Fruit fly (Drosophila melanogaster): ENCODE measurements around the gene CG16984.
A peak's percentile ranks its signal among the peaks of the same experiment; 100 is the strongest.

CG16984 gene

dm6 chr3L:2581343-2581825 is 14.2 kb upstream of the CG16984 start (continued):
- TF ChIP-seq CG6163 (GFP tag; IDR thresholded peaks at IDR 0.05), result peak; percentile 90
- peak; percentile 81 for TF ChIP-seq Met (GFP tag; optimal IDR thresholded peaks at IDR 0.05)
- peak; percentile 94 for TF ChIP-seq eg (GFP tag; IDR thresholded peaks at IDR 0.05)
- TF ChIP-seq Blimp-1 (GFP tag; optimal IDR thresholded peaks at IDR 0.05), result peak; percentile 29
- TF ChIP-seq CG11902 (GFP tag; optimal IDR thresholded peaks at IDR 0.05), result peak; percentile 62
- TF ChIP-seq CG3032 (tag; optimal IDR thresholded peaks at IDR 0.05), result peak; percentile 55
- TF ChIP-seq Hr39 (GFP tag; optimal IDR thresholded peaks at IDR 0.05), result peak; percentile 72
- no peak for TF ChIP-seq CG16779 (tag; optimal IDR thresholded peaks at IDR 0.05)
- peak; percentile 88 for TF ChIP-seq CG6276 (GFP tag; optimal IDR thresholded peaks at IDR 0.05)
- peak; percentile 89 for TF ChIP-seq Hr4 (GFP tag; optimal IDR thresholded peaks at IDR 0.05)
- peak; percentile 85 for TF ChIP-seq Eip78C (GFP tag)
- TF ChIP-seq CG6808 (GFP tag; optimal IDR thresholded peaks at IDR 0.05), result peak; percentile 59
- no peak for TF ChIP-seq Hr38 (GFP tag; optimal IDR thresholded peaks at IDR 0.05)
- TF ChIP-seq ss (GFP tag; optimal IDR thresholded peaks at IDR 0.05), result peak in 1 of 2 experiments; percentile 33
- TF ChIP-seq CG34406 (GFP tag; optimal IDR thresholded peaks at IDR 0.05), result peak; percentile 69
- peak; percentile 96 for TF ChIP-seq CG15336 (GFP tag; IDR thresholded peaks at IDR 0.05)
- TF ChIP-seq fd59A (GFP tag; optimal IDR thresholded peaks at IDR 0.05), result peak; percentile 36
- peak; percentile 63 for TF ChIP-seq CG6792 (GFP tag; optimal IDR thresholded peaks at IDR 0.05)
- TF ChIP-seq dac (GFP tag; optimal IDR thresholded peaks at IDR 0.05), result peak; percentile 84
- TF ChIP-seq vri (GFP tag; optimal IDR thresholded peaks at IDR 0.05), result peak; percentile 56

- peak; percentile 71 for TF ChIP-seq CG15336 (GFP tag; IDR thresholded peaks at IDR 0.05)
- TF ChIP-seq Eip75B (GFP tag; optimal IDR thresholded peaks at IDR 0.05), result no peak
- no peak for TF ChIP-seq Sox102F (GFP tag; optimal IDR thresholded peaks at IDR 0.05)
- TF ChIP-seq eg (GFP tag; IDR thresholded peaks at IDR 0.05), result peak; percentile 77
- TF ChIP-seq Eip78C (GFP tag), result peak; percentile 71
- TF ChIP-seq CG8119 (GFP tag; IDR thresholded peaks at IDR 0.05), result peak; percentile 26; the same call in 1 of the 3 replicates
- peak; percentile 24 for TF ChIP-seq CG4318 (GFP tag; optimal IDR thresholded peaks at IDR 0.05)
- no peak for TF ChIP-seq spab (GFP tag; optimal IDR thresholded peaks at IDR 0.05)
These were observed 13.7 kb upstream of the CG16984 start for dm6 chr3L:2581857-2582256.

dm6 chr3L:2582290-2582689 is 13.3 kb upstream of the CG16984 start:
- TF ChIP-seq CG8632 (GFP tag; optimal IDR thresholded peaks at IDR 0.05) (no peak), Sox102F (GFP tag; optimal IDR thresholded peaks at IDR 0.05) (no peak), pdm3 (GFP tag; optimal IDR thresholded peaks at IDR 0.05) (peak; percentile 29), Hr38 (GFP tag; optimal IDR thresholded peaks at IDR 0.05) (no peak), CG32006 (GFP tag; optimal IDR thresholded peaks at IDR 0.05) (peak; percentile 71), cyc (GFP tag; optimal IDR thresholded peaks at IDR 0.05) (no peak), Ets21C (GFP tag; optimal IDR thresholded peaks at IDR 0.05) (no peak), CG6276 (GFP tag; optimal IDR thresholded peaks at IDR 0.05) (peak; percentile 79), topi (GFP tag; optimal IDR thresholded peaks at IDR 0.05) (no peak), CG9139 (GFP tag; optimal IDR thresholded peaks at IDR 0.05) (no peak), Met (GFP tag; optimal IDR thresholded peaks at IDR 0.05) (no peak), lz (GFP tag; optimal IDR thresholded peaks at IDR 0.05) (no peak), ss (GFP tag; optimal IDR thresholded peaks at IDR 0.05) (no peak), achi (GFP tag; optimal IDR thresholded peaks at IDR 0.05) (no peak), Eip75B (GFP tag; optimal IDR thresholded peaks at IDR 0.05) (peak; percentile 31), Hr39 (GFP tag; optimal IDR thresholded peaks at IDR 0.05) (no peak), CG8119 (GFP tag; IDR thresholded peaks at IDR 0.05) (peak; percentile 81), Smox (GFP tag; optimal IDR thresholded peaks at IDR 0.05) (no peak), CG6792 (GFP tag; optimal IDR thresholded peaks at IDR 0.05) (no peak), CG11902 (GFP tag; optimal IDR thresholded peaks at IDR 0.05) (no peak), CG31627 (GFP tag; optimal IDR thresholded peaks at IDR 0.05) (no peak), fkh (GFP tag; optimal IDR thresholded peaks at IDR 0.05) (no peak), spab (GFP tag; optimal IDR thresholded peaks at IDR 0.05) (peak; percentile 15), CG8319 (GFP tag; optimal IDR thresholded peaks at IDR 0.05) (no peak), CG16779 (tag; optimal IDR thresholded peaks at IDR 0.05) (peak; percentile 26), CG3919 (GFP tag; optimal IDR thresholded peaks at IDR 0.05) (peak; percentile 67), CG10631 (GFP tag; optimal IDR thresholded peaks at IDR 0.05) (no peak), salr (GFP tag; optimal IDR thresholded peaks at IDR 0.05) (no peak), dac (GFP tag; optimal IDR thresholded peaks at IDR 0.05) (peak; percentile 41), esn (GFP tag; optimal IDR thresholded peaks at IDR 0.05) (no peak), CG11762 (GFP tag; optimal IDR thresholded peaks at IDR 0.05; ENCODE audit: insufficient read depth) (peak; percentile 18), CG6163 (GFP tag; IDR thresholded peaks at IDR 0.05) (peak; percentile 82), CG1621 (tag; optimal IDR thresholded peaks at IDR 0.05) (no peak), OdsH (GFP tag; optimal IDR thresholded peaks at IDR 0.05) (peak; percentile 40), acj6 (GFP tag; optimal IDR thresholded peaks at IDR 0.05) (no peak)

All from whole organism, prepupa.